Worm (Caenorhabditis elegans) whole organism, young adult: Measurements from ENCODE around the gene W06G6.2.

Experiments
- B0035.1 ChIP-seq: sonication (generic microtip); optimal IDR thresholded peaks from 2 replicates; lab custom pipeline; 2016; ENCODE audit warnings: missing genetic modification characterization, mild to moderate bottlenecking, missing compliant biosample characterization, missing genotype, missing genetic modification reagents
- C06A6.2 ChIP-seq: fragments of 200-800 bp; sonication (Bioruptor generic); conservative IDR thresholded peaks from 2 replicates; pipeline ENCODE4 v1.3.6; 2022; ENCODE audit warnings: missing genetic modification characterization, missing compliant biosample characterization
- D2030.7 ChIP-seq: fragments of 200-800 bp; sonication (Bioruptor generic); IDR thresholded peaks from 2 replicates; pipeline ENCODE4 v1.3.6; 2022; ENCODE audit warnings: missing genetic modification reagents, missing genetic modification characterization, missing compliant biosample characterization
- F39B2.1 ChIP-seq: fragments of 200-800 bp; sonication (Bioruptor generic); IDR thresholded peaks from 2 replicates; pipeline ENCODE4 v1.3.6; 2022; ENCODE audit warnings: missing genetic modification reagents, missing genetic modification characterization, missing compliant biosample characterization
- F49E8.2 ChIP-seq: sonication (generic microtip); optimal IDR thresholded peaks from 3 replicates; lab custom pipeline; 2017; ENCODE audit warnings: missing genetic modification characterization, mild to moderate bottlenecking, missing compliant biosample characterization, antibody characterized with exemption, moderate library complexity; ENCODE audit not compliant: insufficient read depth
- F57A8.1 ChIP-seq: fragments of 200-800 bp; sonication (Bioruptor generic); optimal IDR thresholded peaks from 2 replicates; lab custom pipeline; 2018; ENCODE audit warnings: mild to moderate bottlenecking, missing genetic modification characterization, moderate library complexity, missing compliant biosample characterization
- K12H6.12 ChIP-seq: fragments of 200-800 bp; sonication (Bioruptor generic); optimal IDR thresholded peaks from 2 replicates; lab custom pipeline; 2018; ENCODE audit warnings: mild to moderate bottlenecking, missing genetic modification characterization, missing compliant biosample characterization
- T26A5.8 ChIP-seq: sonication (generic microtip); optimal IDR thresholded peaks from 2 replicates; lab custom pipeline; 2016; ENCODE audit warnings: missing genetic modification characterization, missing compliant biosample characterization
- Y53F4B.3 ChIP-seq: fragments of 200-800 bp; sonication (Bioruptor generic); IDR thresholded peaks from 2 replicates; pipeline ENCODE4 v1.3.6; 2022; ENCODE audit warnings: missing genetic modification reagents, missing genetic modification characterization, missing compliant biosample characterization
- Y53G8AR.9 ChIP-seq: fragments of 200-800 bp; sonication (Bioruptor generic); conservative IDR thresholded peaks from 2 replicates; pipeline ENCODE4 v1.3.6; 2022; ENCODE audit warnings: missing genetic modification reagents, missing genetic modification characterization, missing compliant biosample characterization
- akir-1 ChIP-seq: fragments of 200-800 bp; sonication (Bioruptor generic); optimal IDR thresholded peaks from 2 replicates; lab custom pipeline; 2018; ENCODE audit warnings: mild to moderate bottlenecking, missing genetic modification characterization, moderate library complexity, missing compliant biosample characterization
- ama-1 ChIP-seq, 3 experiments: fragments of 150-350 bp in 1 of 3; sonication (generic microtip) in 2 of 3; optimal IDR thresholded peaks; 2 replicates each; lab custom pipeline; 2014 to 2018; ENCODE audit warnings: missing biosample characterization in 2 of 3, missing genetic modification characterization in 2 of 3, missing genetic modification reagents in 2 of 3
- aptf-3 ChIP-seq: fragments of 200-800 bp; sonication (Bioruptor generic); IDR thresholded peaks from 2 replicates; pipeline ENCODE4 v1.3.6; 2022; ENCODE audit warnings: missing genetic modification characterization, missing compliant biosample characterization
- ccch-3 ChIP-seq: fragments of 200-800 bp; sonication (Bioruptor generic); optimal IDR thresholded peaks from 2 replicates; lab custom pipeline; 2018; ENCODE audit warnings: mild to moderate bottlenecking, missing genetic modification characterization, missing compliant biosample characterization
- cebp-1 ChIP-seq, 2 experiments: fragments of 200-800 bp in 1 of 2; sonication (Bioruptor generic) in 1 of 2; sonication (generic microtip) in 1 of 2; IDR thresholded peaks in 1 of 2; optimal IDR thresholded peaks in 1 of 2; 2 replicates each; pipeline versions ENCODE4 v1.3.6 to Lab custom; 2017 to 2022; ENCODE audit warnings: missing compliant biosample characterization in 2 of 2, missing genetic modification characterization in 2 of 2, mild to moderate bottlenecking in 1 of 2, missing genetic modification reagents in 1 of 2, moderate library complexity in 1 of 2
- ceh-40 ChIP-seq: fragments of 200-800 bp; sonication (Bioruptor generic); IDR thresholded peaks from 2 replicates; pipeline ENCODE4 v1.3.6; 2022; ENCODE audit warnings: missing genetic modification characterization, missing compliant biosample characterization
- ceh-91 ChIP-seq: fragments of 200-800 bp; sonication (Bioruptor generic); IDR thresholded peaks from 2 replicates; pipeline ENCODE4 v1.3.6; 2022; ENCODE audit warnings: missing genetic modification reagents, missing genetic modification characterization, missing compliant biosample characterization
- chd-7 ChIP-seq: sonication (generic microtip); optimal IDR thresholded peaks from 2 replicates; lab custom pipeline; 2016; ENCODE audit warnings: mild to moderate bottlenecking, missing genetic modification characterization, moderate library complexity, missing compliant biosample characterization
- dox-1 ChIP-seq: fragments of 200-800 bp; sonication (Bioruptor generic); IDR thresholded peaks from 2 replicates; pipeline ENCODE4 v1.3.6; 2022; ENCODE audit warnings: missing genetic modification reagents, missing genetic modification characterization, missing compliant biosample characterization
- egl-44 ChIP-seq: fragments of 200-800 bp; sonication (Bioruptor generic); IDR thresholded peaks from 2 replicates; pipeline ENCODE4 v1.3.6; 2022; ENCODE audit warnings: missing genetic modification reagents, missing genetic modification characterization, missing compliant biosample characterization
- gei-17 ChIP-seq: fragments of 200-800 bp; sonication (Bioruptor generic); optimal IDR thresholded peaks from 2 replicates; lab custom pipeline; 2018; ENCODE audit warnings: mild to moderate bottlenecking, missing genetic modification characterization, missing compliant biosample characterization
- hlh-12 ChIP-seq: sonication (generic microtip); optimal IDR thresholded peaks from 2 replicates; lab custom pipeline; 2016; ENCODE audit warnings: missing genetic modification characterization, missing compliant biosample characterization
- hmg-1.2 ChIP-seq: fragments of 200-800 bp; sonication (Bioruptor generic); IDR thresholded peaks from 2 replicates; pipeline ENCODE4 v1.3.6; 2022; ENCODE audit warnings: missing genetic modification reagents, missing genetic modification characterization, missing compliant biosample characterization
- hsf-1 ChIP-seq: fragments of 200-800 bp; sonication (Bioruptor generic); IDR thresholded peaks from 2 replicates; pipeline ENCODE4 v1.3.6; 2022; ENCODE audit warnings: missing genetic modification reagents, missing genetic modification characterization, missing compliant biosample characterization
- let-526 ChIP-seq: fragments of 200-800 bp; sonication (Bioruptor generic); IDR thresholded peaks from 2 replicates; pipeline ENCODE4 v1.3.6; 2022; ENCODE audit warnings: missing genetic modification reagents, missing genetic modification characterization, missing compliant biosample characterization
- lin-40 ChIP-seq: sonication (generic microtip); optimal IDR thresholded peaks from 2 replicates; lab custom pipeline; 2016; ENCODE audit warnings: missing genetic modification characterization, mild to moderate bottlenecking, missing compliant biosample characterization, missing genotype, missing genetic modification reagents
- lsy-27 ChIP-seq: sonication (generic microtip); optimal IDR thresholded peaks from 2 replicates; lab custom pipeline; 2017; ENCODE audit warnings: missing genetic modification characterization, mild to moderate bottlenecking, missing compliant biosample characterization, antibody characterized with exemption, missing genotype, borderline replicate concordance; ENCODE audit not compliant: insufficient read depth
- madf-6 ChIP-seq: fragments of 200-800 bp; sonication (Bioruptor generic); IDR thresholded peaks from 2 replicates; pipeline ENCODE4 v1.3.6; 2022; ENCODE audit warnings: missing genetic modification reagents, missing genetic modification characterization, missing compliant biosample characterization
- mcd-1 ChIP-seq: fragments of 200-800 bp; sonication (Bioruptor generic); IDR thresholded peaks from 2 replicates; pipeline ENCODE4 v1.3.6; 2022; ENCODE audit warnings: missing genetic modification reagents, missing genetic modification characterization, missing compliant biosample characterization
- mes-4 ChIP-seq: sonication (generic microtip); optimal IDR thresholded peaks from 2 replicates; lab custom pipeline; 2016; ENCODE audit warnings: missing genotype, missing genetic modification characterization, missing compliant biosample characterization
- nfya-1 ChIP-seq: sonication (generic microtip); optimal IDR thresholded peaks from 2 replicates; lab custom pipeline; 2017; ENCODE audit warnings: antibody characterized with exemption, missing compliant biosample characterization, missing genetic modification characterization, borderline replicate concordance; ENCODE audit not compliant: insufficient read depth
- nhr-90 ChIP-seq: sonication (generic microtip); optimal IDR thresholded peaks from 2 replicates; lab custom pipeline; 2016; ENCODE audit warnings: missing genotype, mild to moderate bottlenecking, missing genetic modification characterization, missing compliant biosample characterization
- pbrm-1 ChIP-seq: fragments of 200-800 bp; sonication (Bioruptor generic); IDR thresholded peaks from 2 replicates; pipeline ENCODE4 v1.3.6; 2022; ENCODE audit warnings: missing genetic modification reagents, missing genetic modification characterization, missing compliant biosample characterization
- rec-8 ChIP-seq, 2 experiments: sonication (generic microtip); optimal IDR thresholded peaks; 2 replicates each; lab custom pipeline; 2016; ENCODE audit warnings: mild to moderate bottlenecking in 2 of 2, missing genetic modification characterization in 2 of 2, missing genetic modification reagents in 2 of 2, missing genotype in 2 of 2, missing biosample characterization in 1 of 2, missing compliant biosample characterization in 1 of 2, moderate library complexity in 1 of 2
- repo-1 ChIP-seq: sonication (generic microtip); optimal IDR thresholded peaks from 2 replicates; lab custom pipeline; 2017; ENCODE audit warnings: mild to moderate bottlenecking, missing genetic modification characterization, missing compliant biosample characterization
- rpc-1 ChIP-seq, 2 experiments: fragments of 150-350 bp in 1 of 2; sonication (generic microtip) in 1 of 2; optimal IDR thresholded peaks; 2 replicates each; lab custom pipeline; 2014 to 2018; ENCODE audit warnings: missing biosample characterization in 1 of 2, missing genetic modification characterization in 1 of 2, missing genetic modification reagents in 1 of 2, missing genotype in 1 of 2
- zim-3 ChIP-seq: sonication (generic microtip); optimal IDR thresholded peaks from 2 replicates; lab custom pipeline; 2017; ENCODE audit warnings: mild to moderate bottlenecking, missing genetic modification characterization, moderate library complexity, missing compliant biosample characterization
- ztf-25 ChIP-seq: fragments of 200-800 bp; sonication (Bioruptor generic); IDR thresholded peaks from 2 replicates; pipeline ENCODE4 v1.3.6; 2022; ENCODE audit warnings: missing genetic modification reagents, missing genetic modification characterization, missing compliant biosample characterization
- ztf-26 ChIP-seq: sonication (generic microtip); optimal IDR thresholded peaks from 2 replicates; lab custom pipeline; 2017; ENCODE audit warnings: missing genetic modification characterization, missing compliant biosample characterization

Gene W06G6.2

DNA sequence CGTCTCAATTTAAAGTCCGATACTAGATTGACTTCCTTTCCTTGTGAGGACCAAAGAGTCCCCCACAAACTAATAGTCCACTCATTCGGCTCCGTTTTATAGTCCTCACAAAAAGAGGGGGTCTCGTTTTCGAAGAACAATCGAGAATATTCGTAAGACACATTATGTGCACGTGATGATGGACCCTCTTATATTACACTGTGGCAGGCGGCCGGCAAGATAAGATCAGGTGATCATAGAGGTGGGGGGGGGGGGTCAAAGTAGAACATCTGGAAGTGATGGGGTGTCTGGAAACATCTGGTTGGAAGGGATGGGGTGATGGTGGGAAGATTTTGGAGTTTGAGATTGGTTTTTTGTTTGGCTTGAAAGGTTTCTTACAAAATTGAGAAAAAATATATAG, 30.7 kb upstream of the W06G6.2 start:
- 0 out of 2 replicates have a peak, but pooled peaks have one; percentile 12 for TF ChIP-seq mcd-1
- TF ChIP-seq F57A8.1 (GFP tag; lab: Kevin White, UChicago), result no peak
- no peak for TF ChIP-seq gei-17 (GFP tag; lab: Kevin White, UChicago)
- 0 out of 2 replicates have a peak, but pooled peaks have one; percentile 13 for TF ChIP-seq Y53G8AR.9 (GFP tag; lab: Robert Waterston, UW)
- peak; percentile 64; the same call in 1 of the 2 replicates for TF ChIP-seq C06A6.2 (GFP tag; lab: Robert Waterston, UW)
- TF ChIP-seq aptf-3 (GFP tag; lab: Robert Waterston, UW), result no peak
- no peak for TF ChIP-seq mes-4 (tag; lab: Kevin White, UChicago)
- TF ChIP-seq F49E8.2 (tag; lab: Kevin White, UChicago), result no peak
- TF ChIP-seq ztf-26 (tag; lab: Kevin White, UChicago), result no peak
- 0 out of 2 replicates have a peak, but pooled peaks have one; percentile 8 for TF ChIP-seq madf-6
- TF ChIP-seq dox-1 (GFP tag; lab: Robert Waterston, UW), result 0 out of 2 replicates have a peak, but pooled peaks have one; percentile 25
- no peak for TF ChIP-seq ama-1 (optimal IDR thresholded peaks at IDR 0.05; lab: Kevin White, UChicago)
- no peak for TF ChIP-seq ama-1 (GFP tag; optimal IDR thresholded peaks at IDR 0.05; lab: Kevin White, UChicago)
- TF ChIP-seq hmg-1.2, result no peak
- no peak for TF ChIP-seq akir-1 (GFP tag; lab: Kevin White, UChicago)
- no peak for TF ChIP-seq Y53F4B.3 (GFP tag; lab: Robert Waterston, UW)
- peak; percentile 85 for TF ChIP-seq hsf-1 (GFP tag; lab: Robert Waterston, UW)
- no peak for TF ChIP-seq hlh-12 (tag; lab: Kevin White, UChicago)
- TF ChIP-seq pbrm-1 (GFP tag; lab: Robert Waterston, UW), result peak; percentile 28; the same call in 1 of the 2 replicates
- TF ChIP-seq egl-44 (GFP tag; lab: Robert Waterston, UW), result no peak
- no peak for TF ChIP-seq ztf-25 (GFP tag; lab: Robert Waterston, UW)
- TF ChIP-seq let-526 (GFP tag; lab: Robert Waterston, UW), result 0 out of 2 replicates have a peak, but pooled peaks have one; percentile 61
- no peak for TF ChIP-seq F39B2.1 (GFP tag; lab: Robert Waterston, UW)
- TF ChIP-seq rpc-1 (optimal IDR thresholded peaks at IDR 0.05; lab: Kevin White, UChicago), result no peak
- no peak for TF ChIP-seq rpc-1 (tag; optimal IDR thresholded peaks at IDR 0.05; lab: Kevin White, UChicago)
- TF ChIP-seq chd-7 (tag; lab: Kevin White, UChicago), result no peak
- TF ChIP-seq T26A5.8, result no peak

DNA sequence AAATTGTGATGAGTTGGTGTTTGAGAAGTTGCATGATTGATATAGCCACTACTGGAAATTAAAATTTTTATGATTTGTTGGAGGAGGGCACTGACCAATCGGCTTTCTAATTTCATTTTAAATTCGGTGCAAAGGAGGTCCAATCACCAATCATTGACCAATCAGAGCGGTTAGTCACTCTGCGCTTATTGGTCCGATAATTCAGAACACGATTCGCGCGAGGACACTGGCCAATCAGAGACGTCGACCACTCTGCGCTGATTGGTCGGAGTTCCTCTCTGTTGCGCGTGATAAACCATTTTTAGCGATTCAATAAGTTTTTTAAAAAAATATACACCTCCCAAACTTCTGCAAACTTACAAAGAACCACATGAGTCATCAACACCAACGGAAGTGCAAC, 29.3 kb upstream of the W06G6.2 start:
- TF ChIP-seq cebp-1 (GFP tag; IDR thresholded peaks at IDR 0.05; lab: Robert Waterston, UW), result 0 out of 2 replicates have a peak, but pooled peaks have one; percentile 14
- TF ChIP-seq cebp-1 (tag; optimal IDR thresholded peaks at IDR 0.05; lab: Kevin White, UChicago), result no peak
- TF ChIP-seq rec-8 (tag; optimal IDR thresholded peaks at IDR 0.05; lab: Kevin White, UChicago), result no peak
- no peak for TF ChIP-seq ceh-91 (GFP tag; lab: Robert Waterston, UW)

DNA sequence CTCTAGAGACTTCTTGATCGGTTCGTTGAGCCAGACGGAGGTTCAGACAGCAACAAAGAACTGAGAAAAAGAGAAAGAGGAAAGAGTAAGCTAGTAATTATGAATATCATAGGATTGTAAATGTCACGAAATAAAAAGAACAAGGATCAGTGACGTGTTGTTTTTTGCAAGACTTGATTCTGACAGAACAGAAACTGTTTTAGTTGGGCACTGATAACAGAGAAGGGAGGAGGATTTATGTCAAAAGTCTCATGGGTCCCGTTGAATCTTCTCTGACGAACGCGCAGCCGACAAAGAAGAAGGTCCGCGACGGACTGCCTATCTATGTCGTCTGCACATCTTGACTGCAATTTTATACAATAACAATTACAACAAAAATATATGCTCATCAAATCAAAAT, 28.5 kb upstream of the W06G6.2 start, which contains the start of gene T03E6.9:
TSS of gene T03E6.9 (minus strand) at position 101 of the 400 bp plus-strand sequence.
- no peak for TF ChIP-seq nfya-1 (tag; lab: Kevin White, UChicago)
- TF ChIP-seq nhr-90 (tag; lab: Kevin White, UChicago), result no peak
- no peak for TF ChIP-seq pbrm-1 (GFP tag; lab: Robert Waterston, UW)
- no peak for TF ChIP-seq akir-1 (GFP tag; lab: Kevin White, UChicago)
- no peak for TF ChIP-seq K12H6.12
- no peak for TF ChIP-seq ztf-26 (tag; lab: Kevin White, UChicago)
- no peak for TF ChIP-seq madf-6
- TF ChIP-seq ceh-40 (GFP tag; lab: Robert Waterston, UW), result no peak
- TF ChIP-seq lsy-27, result no peak
- no peak for TF ChIP-seq repo-1
- TF ChIP-seq ama-1 (optimal IDR thresholded peaks at IDR 0.05; lab: Kevin White, UChicago), result no peak
- no peak for TF ChIP-seq ama-1 (GFP tag; optimal IDR thresholded peaks at IDR 0.05; lab: Kevin White, UChicago)
- no peak for TF ChIP-seq Y53F4B.3 (GFP tag; lab: Robert Waterston, UW)
- no peak for TF ChIP-seq lin-40
- no peak for TF ChIP-seq D2030.7 (GFP tag; lab: Robert Waterston, UW)
- TF ChIP-seq zim-3 (tag; lab: Kevin White, UChicago), result no peak
- no peak for TF ChIP-seq ccch-3
- TF ChIP-seq B0035.1 (tag; lab: Kevin White, UChicago), result no peak
